Worm (Caenorhabditis elegans): ENCODE results near the gene F56A8.9.

F56A8.9 gene

ce11 chrIII:13258163-13258562, 3.7 kb downstream of the F56A8.9 start:
- TF ChIP-seq fkh-10 (GFP tag; optimal IDR thresholded peaks at IDR 0.05) = no peak
- no peak for TF ChIP-seq npax-4 (tag; optimal IDR thresholded peaks at IDR 0.05)
- peak; percentile 1 for TF ChIP-seq unc-55 (GFP tag; optimal IDR thresholded peaks at IDR 0.05)
- no peak for TF ChIP-seq dve-1 (tag; optimal IDR thresholded peaks at IDR 0.05)
- TF ChIP-seq che-1 (tag; optimal IDR thresholded peaks at IDR 0.05) = no peak
- TF ChIP-seq ceh-34 (tag; optimal IDR thresholded peaks at IDR 0.05) = peak; percentile 67
- TF ChIP-seq unc-42 (tag; optimal IDR thresholded peaks at IDR 0.05) = peak; percentile 65
- no peak for TF ChIP-seq ceh-45 (GFP tag; IDR thresholded peaks at IDR 0.05)
- TF ChIP-seq fkh-6 (tag; optimal IDR thresholded peaks at IDR 0.05) = no peak
- TF ChIP-seq ceh-9 (tag; optimal IDR thresholded peaks at IDR 0.05) = no peak
- no peak for TF ChIP-seq syd-9 (tag; optimal IDR thresholded peaks at IDR 0.05)
- no peak for TF ChIP-seq hlh-15 (tag; optimal IDR thresholded peaks at IDR 0.05)
- no peak for TF ChIP-seq lim-6 (tag; optimal IDR thresholded peaks at IDR 0.05)
- TF ChIP-seq lin-11 (tag; optimal IDR thresholded peaks at IDR 0.05) = no peak
- TF ChIP-seq pax-1 (tag; optimal IDR thresholded peaks at IDR 0.05) = no peak
- peak; percentile 41 for TF ChIP-seq nfya-1 (tag; optimal IDR thresholded peaks at IDR 0.05)
- peak; percentile 63 for TF ChIP-seq ceh-19 (GFP tag; optimal IDR thresholded peaks at IDR 0.05)
- TF ChIP-seq sox-2 (GFP tag; IDR thresholded peaks at IDR 0.05) = no peak
- no peak for TF ChIP-seq C38D4.7 (GFP tag; optimal IDR thresholded peaks at IDR 0.05)
- no peak for TF ChIP-seq C08G9.2 (tag; optimal IDR thresholded peaks at IDR 0.05)
- TF ChIP-seq Y22D7AL.16 (tag; optimal IDR thresholded peaks at IDR 0.05) = no peak
- TF ChIP-seq ceh-31 (tag; optimal IDR thresholded peaks at IDR 0.05) = peak; percentile 71
- no peak for TF ChIP-seq hlh-6 (tag; optimal IDR thresholded peaks at IDR 0.05)
- no peak for TF ChIP-seq unc-3 (GFP tag; conservative IDR thresholded peaks at IDR 0.05)
- TF ChIP-seq unc-3 (tag; optimal IDR thresholded peaks at IDR 0.05) = no peak
- TF ChIP-seq hlh-30 (tag; optimal IDR thresholded peaks at IDR 0.05; ENCODE audit: insufficient read depth) = no peak
- TF ChIP-seq ceh-14 (tag; optimal IDR thresholded peaks at IDR 0.05) = no peak
- no peak for TF ChIP-seq ets-4 (tag; optimal IDR thresholded peaks at IDR 0.05)
- no peak for TF ChIP-seq unc-86 (tag; optimal IDR thresholded peaks at IDR 0.05)
- no peak for TF ChIP-seq F13H6.1 (tag; optimal IDR thresholded peaks at IDR 0.05)
- no peak for TF ChIP-seq sox-4 (tag; optimal IDR thresholded peaks at IDR 0.05)
- no peak for TF ChIP-seq fax-1 (tag; optimal IDR thresholded peaks at IDR 0.05)
- peak; percentile 51 for TF ChIP-seq ref-2 (tag; optimal IDR thresholded peaks at IDR 0.05)
- TF ChIP-seq ahr-1 (tag; optimal IDR thresholded peaks at IDR 0.05) = no peak
- no peak for TF ChIP-seq mec-3 (tag; optimal IDR thresholded peaks at IDR 0.05; ENCODE audit: borderline replicate concordance)
- no peak for TF ChIP-seq rnt-1 (tag; optimal IDR thresholded peaks at IDR 0.05)
- no peak for TF ChIP-seq ceh-30 (tag; optimal IDR thresholded peaks at IDR 0.05)
- no peak for TF ChIP-seq ceh-2 (tag; optimal IDR thresholded peaks at IDR 0.05)
- TF ChIP-seq nhr-11 (tag; optimal IDR thresholded peaks at IDR 0.05) = no peak
- TF ChIP-seq ttx-3 (tag; optimal IDR thresholded peaks at IDR 0.05) = no peak
- no peak for TF ChIP-seq K02D7.2 (tag; optimal IDR thresholded peaks at IDR 0.05)

DNA sequence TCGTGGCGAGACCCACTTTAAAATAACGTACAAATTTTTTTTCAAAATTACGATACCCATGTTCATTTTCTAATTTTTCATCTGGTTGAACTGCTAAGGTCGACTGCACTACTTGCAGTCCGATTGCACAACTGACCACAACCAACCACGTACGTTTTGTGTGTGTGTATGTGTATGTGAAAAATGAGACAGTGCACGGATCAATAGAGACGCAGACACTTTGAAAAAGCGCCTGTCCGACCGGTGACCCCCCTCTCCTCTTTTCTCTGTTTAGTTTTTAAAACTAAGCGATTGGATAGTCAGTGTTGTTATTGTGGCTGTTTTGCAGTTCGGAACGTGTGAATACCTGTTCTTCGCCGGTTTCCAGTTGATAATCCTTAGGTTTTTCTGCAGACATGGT, 4.3 kb downstream of the F56A8.9 start:
- TF ChIP-seq pros-1 (tag; optimal IDR thresholded peaks at IDR 0.05) = no peak
- peak; percentile 29 for TF ChIP-seq nfya-1 (tag; optimal IDR thresholded peaks at IDR 0.05)

DNA sequence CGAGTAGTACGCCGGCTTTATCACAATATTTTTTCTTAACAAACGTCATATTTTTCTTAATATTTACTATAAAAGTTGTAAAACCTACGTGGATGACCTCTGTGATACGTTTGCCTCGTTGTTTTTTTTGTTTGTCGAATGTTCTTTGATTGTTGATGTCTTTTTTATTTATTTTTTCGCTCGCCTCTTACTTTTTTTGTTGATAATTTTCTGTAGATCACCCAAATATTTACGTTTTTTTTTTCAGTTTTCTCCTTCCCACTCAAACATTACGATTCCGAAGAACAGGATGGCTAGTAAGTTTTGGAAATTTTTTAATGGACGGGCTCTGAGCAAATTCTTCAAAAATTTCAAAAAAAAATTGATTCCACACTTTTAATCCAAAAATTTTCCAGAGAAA, 5.9 kb downstream of the F56A8.9 start:
- no peak for TF ChIP-seq pha-4 (tag; optimal IDR thresholded peaks at IDR 0.05)
- no peak for TF ChIP-seq elt-4 (tag; optimal IDR thresholded peaks at IDR 0.05)
- TF ChIP-seq ceh-45 (GFP tag; IDR thresholded peaks at IDR 0.05) = no peak
- no peak for TF ChIP-seq hlh-13 (GFP tag; optimal IDR thresholded peaks at IDR 0.05)
- no peak for TF ChIP-seq zip-5 (tag; optimal IDR thresholded peaks at IDR 0.05)
- no peak for TF ChIP-seq pax-1 (tag; optimal IDR thresholded peaks at IDR 0.05)
- no peak for TF ChIP-seq K02D7.2 (tag; optimal IDR thresholded peaks at IDR 0.05)

Data from whole organism, late embryonic.